Fruit fly (Drosophila melanogaster): ENCODE measurements around the gene loh.
A peak's percentile ranks its signal among the peaks of the same experiment; 100 is the strongest.

loh gene

DNA sequence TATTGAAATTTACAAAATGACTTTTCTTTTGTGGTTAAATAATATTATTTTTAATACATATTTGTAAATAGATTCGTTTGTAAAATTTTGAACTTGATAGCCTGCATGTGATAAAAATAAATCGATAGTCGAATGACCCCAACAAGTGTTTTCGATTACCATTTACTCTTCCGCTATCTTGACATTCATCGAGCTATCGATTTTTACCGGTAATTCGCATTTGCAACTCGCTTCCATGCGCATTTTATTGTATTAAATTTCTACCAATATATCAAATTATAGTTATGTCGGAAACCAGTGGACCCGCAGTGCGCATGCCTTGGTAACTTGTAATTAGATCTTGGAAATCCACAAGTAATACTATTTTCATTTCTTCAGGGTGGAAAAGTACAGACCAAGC lies 23.4 kb upstream of the loh start, which contains the start of gene RfC3 (continued):
- TF ChIP-seq ind (GFP tag; optimal IDR thresholded peaks at IDR 0.05) (no peak), Fer3 (tag; optimal IDR thresholded peaks at IDR 0.05) (no peak), zfh2 (GFP tag; optimal IDR thresholded peaks at IDR 0.05) (no peak), CG3407 (GFP tag; optimal IDR thresholded peaks at IDR 0.05) (no peak), CG11093 (GFP tag; IDR thresholded peaks at IDR 0.05) (no peak), CG1024 (GFP tag; IDR thresholded peaks at IDR 0.05) (no peak), CG9215 (GFP tag; IDR thresholded peaks at IDR 0.05) (no peak), psq (GFP tag; optimal IDR thresholded peaks at IDR 0.05) (no peak), fd102C (GFP tag; optimal IDR thresholded peaks at IDR 0.05) (no peak), pzg (GFP tag; optimal IDR thresholded peaks at IDR 0.05) (peak; percentile 64), tgo (GFP tag; IDR thresholded peaks at IDR 0.05) (no peak), D (optimal IDR thresholded peaks at IDR 0.05) (no peak), D (GFP tag; optimal IDR thresholded peaks at IDR 0.05) (no peak), Taf1 (GFP tag; IDR thresholded peaks at IDR 0.05) (no peak), bcd (GFP tag; optimal IDR thresholded peaks at IDR 0.05) (no peak), dm (GFP tag; optimal IDR thresholded peaks at IDR 0.05) (no peak), CG10209 (GFP tag; optimal IDR thresholded peaks at IDR 0.05) (no peak), ems (GFP tag; optimal IDR thresholded peaks at IDR 0.05) (no peak), amos (GFP tag; IDR thresholded peaks at IDR 0.05; ENCODE audit: partially characterized antibody) (peak; percentile 76; the same call in 1 of the 2 replicates), Xbp1 (GFP tag; optimal IDR thresholded peaks at IDR 0.05) (no peak), CG6791 (GFP tag; IDR thresholded peaks at IDR 0.05; ENCODE audit: partially characterized antibody) (peak; percentile 89), ato (GFP tag; IDR thresholded peaks at IDR 0.05; ENCODE audit: partially characterized antibody) (peak; percentile 94), CG8924 (tag; optimal IDR thresholded peaks at IDR 0.05) (no peak), CG8388 (GFP tag; optimal IDR thresholded peaks at IDR 0.05) (no peak), CG17802 (tag; optimal IDR thresholded peaks at IDR 0.05) (no peak), twi (tag; optimal IDR thresholded peaks at IDR 0.05) (no peak), fu2 (GFP tag; optimal IDR thresholded peaks at IDR 0.05) (no peak)

DNA sequence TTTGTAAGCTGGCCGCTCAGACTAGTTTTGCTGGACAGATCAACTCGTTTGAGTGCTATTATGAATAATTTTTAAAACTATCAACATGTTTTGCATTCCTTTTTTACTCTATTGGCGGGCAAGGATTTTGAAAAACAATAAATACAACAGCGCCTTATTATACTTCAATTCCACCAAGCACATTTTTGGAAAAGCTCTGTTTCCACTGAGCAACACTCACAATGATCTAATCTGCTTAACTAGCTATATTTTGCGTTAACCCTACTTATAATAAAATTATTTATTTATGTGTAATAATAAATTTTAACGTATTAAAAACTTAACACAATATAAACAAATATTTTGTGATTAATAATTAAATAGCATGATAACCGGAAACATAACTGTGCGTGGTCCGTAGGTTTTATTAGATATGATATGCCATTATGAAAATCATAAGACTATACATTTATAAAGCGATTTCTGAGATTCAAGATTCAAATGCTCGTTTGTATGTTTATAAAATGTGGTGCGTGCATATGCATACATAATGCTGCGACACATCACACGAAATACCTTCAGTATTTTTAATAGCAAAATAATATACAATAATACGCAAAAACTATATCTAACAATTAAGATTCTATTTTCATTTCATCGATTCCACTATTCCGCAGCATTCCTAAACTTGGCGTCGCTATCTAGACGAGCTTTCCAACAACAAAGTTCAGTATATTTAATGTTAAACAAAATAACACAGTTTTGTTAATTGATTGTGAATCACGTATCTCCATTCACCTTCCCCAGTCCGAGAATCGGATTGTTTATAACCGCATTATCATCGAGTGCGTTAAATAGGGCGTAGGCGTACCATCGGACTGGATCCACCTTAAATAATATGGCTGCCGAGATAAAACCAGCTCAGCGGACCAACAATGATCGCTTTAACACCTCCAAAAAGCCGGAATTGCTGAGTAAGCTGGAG lies 19.4 kb upstream of the loh start, which contains the start of the genes pie and Wdfy2:
Gene pie (minus strand): TSS at position 138 of the 964 bp plus-strand sequence.
Gene Wdfy2 (plus strand): TSS at position 649 of the 964 bp plus-strand sequence.
- TF ChIP-seq CG11456 (GFP tag; IDR thresholded peaks at IDR 0.05) (no peak), E2f2 (GFP tag; IDR thresholded peaks at IDR 0.05) (peak; percentile 79), CG8290 (GFP tag; optimal IDR thresholded peaks at IDR 0.05) (no peak), CG8290 (tag; optimal IDR thresholded peaks at IDR 0.05) (no peak), CG7357 (GFP tag; IDR thresholded peaks at IDR 0.05) (peak; percentile 97), vvl (GFP tag; IDR thresholded peaks at IDR 0.05) (peak; percentile 12; the same call in 1 of the 2 replicates), row (GFP tag; IDR thresholded peaks at IDR 0.05) (peak; percentile 77), CG17802 (tag; optimal IDR thresholded peaks at IDR 0.05) (peak; percentile 92), CG11085 (GFP tag; IDR thresholded peaks at IDR 0.05) (no peak), Abd-B (GFP tag; optimal IDR thresholded peaks at IDR 0.05) (peak; percentile 50), CG18262 (tag; optimal IDR thresholded peaks at IDR 0.05) (peak; percentile 31), nom (GFP tag; optimal IDR thresholded peaks at IDR 0.05) (no peak), CG12659 (GFP tag; optimal IDR thresholded peaks at IDR 0.05) (peak; percentile 36), CG34224 (GFP tag; IDR thresholded peaks at IDR 0.05; ENCODE audit: partially characterized antibody) (no peak), CG6654 (GFP tag; optimal IDR thresholded peaks at IDR 0.05) (no peak), schlank (tag; optimal IDR thresholded peaks at IDR 0.05) (no peak), CG10147 (GFP tag; optimal IDR thresholded peaks at IDR 0.05) (no peak), CG4617 (GFP tag; optimal IDR thresholded peaks at IDR 0.05; ENCODE audit: borderline replicate concordance) (peak; percentile 29), CG32532 (GFP tag; IDR thresholded peaks at IDR 0.05) (no peak), wdn (GFP tag; IDR thresholded peaks at IDR 0.05) (no peak), gfzf (GFP tag; optimal IDR thresholded peaks at IDR 0.05) (peak; percentile 26), Aef1 (GFP tag; IDR thresholded peaks at IDR 0.05) (peak; percentile 29; the same call in 1 of the 3 replicates), Sry-β (GFP tag; optimal IDR thresholded peaks at IDR 0.05) (peak; percentile 36), CoRest (tag; optimal IDR thresholded peaks at IDR 0.05) (peak; percentile 28)
